Fruit fly (Drosophila melanogaster) Kc167 (cell line): ENCODE results near the gene Sry-beta.

Experiments
- Myc ChIP-seq: fragments of >200 bp; optimal IDR thresholded peaks from 2 replicates; lab custom pipeline; 2017; ENCODE audit warnings: missing external identifiers
- Sin3A ChIP-seq: fragments of >200 bp; optimal IDR thresholded peaks from 2 replicates; lab custom pipeline; 2018; ENCODE audit warnings: missing external identifiers
- h ChIP-seq: fragments of >200 bp; optimal IDR thresholded peaks from 3 replicates; lab custom pipeline; 2018; ENCODE audit warnings: missing external identifiers
- insv ChIP-seq: fragments of >200 bp; optimal IDR thresholded peaks from 3 replicates; lab custom pipeline; 2018; ENCODE audit warnings: missing external identifiers
- psq ChIP-seq: fragments of >200 bp; optimal IDR thresholded peaks from 2 replicates; lab custom pipeline; 2017; ENCODE audit warnings: missing external identifiers
- ttk ChIP-seq: sonication (Bioruptor generic); optimal IDR thresholded peaks from 2 replicates; lab custom pipeline; 2017; ENCODE audit warnings: missing external identifiers

Gene Sry-beta

dm6 chr3R:30013909-30014308, 25.6 kb upstream of the Sry-beta start:
- no peak for TF ChIP-seq ttk
- TF ChIP-seq Myc (lab: Kevin White, UChicago) = no peak
- TF ChIP-seq psq (lab: Kevin White, UChicago) = no peak
- no peak for TF ChIP-seq h
- no peak for TF ChIP-seq Sin3A (lab: Kevin White, UChicago)
- TF ChIP-seq insv (lab: Kevin White, UChicago) = no peak

dm6 chr3R:30014480-30014879, 25.0 kb upstream of the Sry-beta start:
- TF ChIP-seq insv (lab: Kevin White, UChicago) = no peak
- TF ChIP-seq h = no peak

- TF ChIP-seq psq (lab: Kevin White, UChicago) = no peak
- no peak for TF ChIP-seq insv (lab: Kevin White, UChicago)
- TF ChIP-seq ttk = no peak
- no peak for TF ChIP-seq h
Measured at dm6 chr3R:30014977-30015514, 24.5 kb upstream of the Sry-beta start, which contains the start of gene CG7920. Gene CG7920 (minus strand): TSS chr3R:30015284.

dm6 chr3R:30021009-30021408, 18.5 kb upstream of the Sry-beta start:
- TF ChIP-seq Myc (lab: Kevin White, UChicago) = no peak
- TF ChIP-seq ttk = no peak
- no peak for TF ChIP-seq insv (lab: Kevin White, UChicago)
- no peak for TF ChIP-seq psq (lab: Kevin White, UChicago)
- no peak for TF ChIP-seq Sin3A (lab: Kevin White, UChicago)
- TF ChIP-seq h = no peak

dm6 chr3R:30021559-30022451, 17.7 kb upstream of the Sry-beta start, which contains the start of gene Mgat2:
Gene Mgat2 (minus strand): TSS chr3R:30022221.
- TF ChIP-seq insv (lab: Kevin White, UChicago) (no peak), Myc (lab: Kevin White, UChicago) (no peak), h (no peak), Sin3A (lab: Kevin White, UChicago) (no peak), ttk (no peak), psq (lab: Kevin White, UChicago) (no peak)

- TF ChIP-seq h (no peak), Myc (lab: Kevin White, UChicago) (no peak), insv (lab: Kevin White, UChicago) (no peak), ttk (no peak), psq (lab: Kevin White, UChicago) (no peak), Sin3A (lab: Kevin White, UChicago) (no peak)
Measured at dm6 chr3R:30022452-30023028, 17.0 kb upstream of the Sry-beta start, which contains the start of the genes RpS28a and Axn. Gene RpS28a (minus strand): TSS chr3R:30022648. Gene Axn (plus strand): TSS chr3R:30022842.

dm6 chr3R:30023445-30023844, 16.1 kb upstream of the Sry-beta start:
- no peak for TF ChIP-seq ttk

- no peak for TF ChIP-seq psq (lab: Kevin White, UChicago)
- TF ChIP-seq insv (lab: Kevin White, UChicago) = no peak
- TF ChIP-seq Myc (lab: Kevin White, UChicago) = no peak
- TF ChIP-seq Sin3A (lab: Kevin White, UChicago) = no peak
- no peak for TF ChIP-seq h
- no peak for TF ChIP-seq ttk
Measured at dm6 chr3R:30030061-30030460, 9.5 kb upstream of the Sry-beta start.

dm6 chr3R:30032281-30032680, 7.2 kb upstream of the Sry-beta start:
- TF ChIP-seq insv (lab: Kevin White, UChicago) (no peak), Myc (lab: Kevin White, UChicago) (no peak), Sin3A (lab: Kevin White, UChicago) (no peak), ttk (no peak), psq (lab: Kevin White, UChicago) (no peak), h (no peak)

- TF ChIP-seq psq (lab: Kevin White, UChicago) (no peak), insv (lab: Kevin White, UChicago) (no peak), Sin3A (lab: Kevin White, UChicago) (no peak), Myc (lab: Kevin White, UChicago) (no peak), h (no peak), ttk (no peak)
Measured at dm6 chr3R:30036609-30037008, 2.9 kb upstream of the Sry-beta start, which contains the start of gene ZIPIC. Gene ZIPIC (minus strand): TSS chr3R:30036870.

dm6 chr3R:30037630-30038029, 1.9 kb upstream of the Sry-beta start, which contains the start of gene ocn:
Gene ocn (minus strand): TSS chr3R:30037730.
- TF ChIP-seq psq (lab: Kevin White, UChicago) = no peak
- no peak for TF ChIP-seq ttk
- TF ChIP-seq insv (lab: Kevin White, UChicago) = no peak
- no peak for TF ChIP-seq Myc (lab: Kevin White, UChicago)
- no peak for TF ChIP-seq h

- TF ChIP-seq Sin3A (lab: Kevin White, UChicago) (no peak), ttk (no peak), h (no peak), insv (lab: Kevin White, UChicago) (no peak), psq (lab: Kevin White, UChicago) (no peak), Myc (lab: Kevin White, UChicago) (no peak)
Measured at dm6 chr3R:30038628-30039027, 891 bp upstream of the Sry-beta start, which contains the start of gene janB. Gene janB (minus strand): TSS chr3R:30038728.
